Fruit fly (Drosophila melanogaster): ENCODE measurements around the gene Dysb.

dm6 chr3L:18870027-18870426 is 2.5 kb downstream of the Dysb start, which contains the start of gene Blos3:
- TF ChIP-seq Sin3A (optimal IDR thresholded peaks at IDR 0.05) = no peak
- no peak for TF ChIP-seq psq (optimal IDR thresholded peaks at IDR 0.05)
- TF ChIP-seq h (optimal IDR thresholded peaks at IDR 0.05) = no peak
- no peak for TF ChIP-seq Myc (optimal IDR thresholded peaks at IDR 0.05)
- no peak for TF ChIP-seq ttk (optimal IDR thresholded peaks at IDR 0.05)

Data from Kc167 (cell line).